Worm (Caenorhabditis elegans) whole organism, L4 larva: ENCODE data around the gene F20C5.11.

Source experiments
- D1046.2 ChIP-seq: fragments of 200-800 bp; sonication (Bioruptor generic); IDR thresholded peaks from 2 replicates; pipeline ENCODE4 v1.3.6; 2022; ENCODE audit warnings: missing genetic modification characterization, missing compliant biosample characterization
- F10B5.3 ChIP-seq: sonication (generic microtip); optimal IDR thresholded peaks from 2 replicates; lab custom pipeline; 2016; ENCODE audit warnings: mild to moderate bottlenecking, missing genetic modification characterization, missing compliant biosample characterization
- F37D6.2 ChIP-seq: sonication (generic microtip); optimal IDR thresholded peaks from 2 replicates; lab custom pipeline; 2016; ENCODE audit warnings: mild to moderate bottlenecking, missing genetic modification characterization, missing compliant biosample characterization
- F49E8.2 ChIP-seq: sonication (generic microtip); optimal IDR thresholded peaks from 2 replicates; lab custom pipeline; 2016; ENCODE audit warnings: missing compliant biosample characterization, mild to moderate bottlenecking, missing genetic modification characterization, borderline replicate concordance
- T26A8.4 ChIP-seq: fragments of 200-800 bp; sonication (Bioruptor generic); IDR thresholded peaks from 2 replicates; pipeline ENCODE4 v1.3.6; 2022; ENCODE audit warnings: missing genetic modification characterization, missing compliant biosample characterization
- aha-1 ChIP-seq: fragments of 150-350 bp; peaks from one replicate; lab custom pipeline; 2014; ENCODE audit warnings: missing biosample characterization, missing genetic modification characterization
- ceh-32 ChIP-seq: sonication (generic microtip); optimal IDR thresholded peaks from 2 replicates; lab custom pipeline; 2016; ENCODE audit warnings: mild to moderate bottlenecking, missing genetic modification characterization, missing compliant biosample characterization; ENCODE audit not compliant: poor library complexity
- ceh-44 ChIP-seq: fragments of 200-800 bp; sonication (Bioruptor generic); IDR thresholded peaks from 2 replicates; pipeline ENCODE4 v1.3.6; 2022; ENCODE audit warnings: missing genetic modification reagents, missing genetic modification characterization, missing compliant biosample characterization
- daf-12 ChIP-seq: fragments of 150-350 bp; optimal IDR thresholded peaks from 2 replicates; lab custom pipeline; 2014; ENCODE audit warnings: missing biosample characterization, missing genetic modification reagents, missing genetic modification characterization
- daf-16 ChIP-seq, 3 experiments: sonication (generic microtip); optimal IDR thresholded peaks; 2 replicates each; lab custom pipeline; 2016 to 2017; ENCODE audit warnings: missing genetic modification characterization in 3 of 3, missing genetic modification reagents in 3 of 3, mild to moderate bottlenecking in 2 of 3, missing compliant biosample characterization in 2 of 3, missing biosample characterization in 1 of 3, moderate library complexity in 1 of 3
- daf-8 ChIP-seq: fragments of 200-800 bp; sonication (Bioruptor generic); IDR thresholded peaks from 2 replicates; pipeline ENCODE4 v1.3.6; 2022; ENCODE audit warnings: missing genetic modification characterization, missing compliant biosample characterization
- duxl-1 ChIP-seq: sonication (generic microtip); optimal IDR thresholded peaks from 2 replicates; lab custom pipeline; 2016; ENCODE audit warnings: mild to moderate bottlenecking, missing genetic modification characterization, moderate library complexity, missing compliant biosample characterization; ENCODE audit not compliant: poor library complexity
- dve-1 ChIP-seq: sonication (generic microtip); optimal IDR thresholded peaks from 2 replicates; lab custom pipeline; 2017; ENCODE audit warnings: antibody characterized with exemption, mild to moderate bottlenecking, missing genetic modification characterization, missing compliant biosample characterization; ENCODE audit not compliant: insufficient read depth
- egl-27 ChIP-seq: sonication (generic microtip); optimal IDR thresholded peaks from 3 replicates; lab custom pipeline; 2017; ENCODE audit warnings: missing biosample characterization, missing genetic modification reagents, missing genetic modification characterization
- fkh-10 ChIP-seq: fragments of 150-350 bp; optimal IDR thresholded peaks from 2 replicates; lab custom pipeline; 2014; ENCODE audit warnings: missing biosample characterization, missing genetic modification reagents, missing genetic modification characterization
- hif-1 ChIP-seq, 2 experiments: sonication (generic microtip); optimal IDR thresholded peaks; 2 replicates each; lab custom pipeline; 2016 to 2017; ENCODE audit warnings: missing compliant biosample characterization in 2 of 2, missing genetic modification characterization in 2 of 2, missing genetic modification reagents in 2 of 2, missing genotype in 2 of 2, mild to moderate bottlenecking in 1 of 2
- jun-1 ChIP-seq: fragments of 150-350 bp; optimal IDR thresholded peaks from 2 replicates; lab custom pipeline; 2014; ENCODE audit warnings: missing biosample characterization, missing genetic modification reagents, missing genetic modification characterization
- lin-1 ChIP-seq: fragments of 200-800 bp; sonication (Bioruptor generic); IDR thresholded peaks from 2 replicates; pipeline ENCODE4 v1.3.6; 2022; ENCODE audit warnings: missing genetic modification reagents, missing genetic modification characterization, missing compliant biosample characterization
- lin-13 ChIP-seq: fragments of 150-350 bp; optimal IDR thresholded peaks from 2 replicates; lab custom pipeline; 2014; ENCODE audit warnings: missing biosample characterization, missing genetic modification reagents, missing genetic modification characterization
- lin-39 ChIP-seq: fragments of 150-350 bp; optimal IDR thresholded peaks from 2 replicates; lab custom pipeline; 2014; ENCODE audit warnings: missing biosample characterization, missing genetic modification reagents, missing genetic modification characterization
- lir-3 ChIP-seq: sonication (generic microtip); optimal IDR thresholded peaks from 2 replicates; lab custom pipeline; 2016; ENCODE audit warnings: mild to moderate bottlenecking, missing genetic modification characterization, missing compliant biosample characterization
- madf-5 ChIP-seq, 2 experiments: fragments of 200-800 bp; sonication (Bioruptor generic); IDR thresholded peaks; 2 replicates each; pipeline ENCODE4 v1.3.6; 2022; ENCODE audit warnings: missing compliant biosample characterization in 2 of 2, missing genetic modification characterization in 2 of 2
- mdl-1 ChIP-seq, 2 experiments: fragments of 150-350 bp in 1 of 2; sonication (generic microtip) in 1 of 2; optimal IDR thresholded peaks; 2 replicates each; lab custom pipeline; 2014 to 2017; ENCODE audit warnings: missing biosample characterization in 2 of 2, missing genetic modification characterization in 2 of 2
- mes-2 ChIP-seq: sonication (generic microtip); optimal IDR thresholded peaks from 2 replicates; lab custom pipeline; 2016; ENCODE audit warnings: missing genotype, mild to moderate bottlenecking, missing genetic modification characterization, missing compliant biosample characterization; ENCODE audit not compliant: poor library complexity, severe bottlenecking
- mxl-2 ChIP-seq: fragments of 200-800 bp; sonication (Bioruptor generic); conservative IDR thresholded peaks from 2 replicates; pipeline ENCODE4 v1.3.6; 2022; ENCODE audit warnings: missing genetic modification reagents, missing genetic modification characterization, missing compliant biosample characterization
- mxl-3 ChIP-seq: fragments of 200-800 bp; sonication (Bioruptor generic); optimal IDR thresholded peaks from 2 replicates; lab custom pipeline; 2018; ENCODE audit warnings: mild to moderate bottlenecking, missing genetic modification characterization, missing compliant biosample characterization
- nhr-10 ChIP-seq: fragments of 150-350 bp; optimal IDR thresholded peaks from 2 replicates; lab custom pipeline; 2014; ENCODE audit warnings: missing biosample characterization, missing genetic modification characterization
- nhr-102 ChIP-seq: sonication (generic microtip); optimal IDR thresholded peaks from 2 replicates; lab custom pipeline; 2016; ENCODE audit warnings: mild to moderate bottlenecking, missing genetic modification characterization, moderate library complexity, missing compliant biosample characterization
- nhr-11 ChIP-seq: fragments of 150-350 bp; optimal IDR thresholded peaks from 2 replicates; lab custom pipeline; 2014; ENCODE audit warnings: missing biosample characterization, missing genetic modification characterization
- nhr-111 ChIP-seq: fragments of 200-800 bp; sonication (Bioruptor generic); optimal IDR thresholded peaks from 2 replicates; lab custom pipeline; 2018; ENCODE audit warnings: mild to moderate bottlenecking, missing genetic modification characterization, missing compliant biosample characterization
- nhr-237 ChIP-seq: sonication (generic microtip); optimal IDR thresholded peaks from 2 replicates; lab custom pipeline; 2017; ENCODE audit warnings: missing biosample characterization, missing genetic modification characterization
- nhr-25 ChIP-seq: sonication (generic microtip); optimal IDR thresholded peaks from 2 replicates; lab custom pipeline; 2017; ENCODE audit warnings: missing genetic modification characterization, mild to moderate bottlenecking, missing compliant biosample characterization, antibody characterized with exemption, moderate library complexity, borderline replicate concordance; ENCODE audit not compliant: insufficient read depth
- nhr-28 ChIP-seq: fragments of 150-350 bp; optimal IDR thresholded peaks from 2 replicates; lab custom pipeline; 2014; ENCODE audit warnings: missing biosample characterization, missing genetic modification characterization
- nhr-41 ChIP-seq: fragments of 200-800 bp; sonication (Bioruptor generic); IDR thresholded peaks from 2 replicates; pipeline ENCODE4 v1.3.6; 2022; ENCODE audit warnings: missing genetic modification reagents, missing genetic modification characterization, missing compliant biosample characterization
- nhr-42 ChIP-seq: fragments of 200-800 bp; sonication (Bioruptor generic); IDR thresholded peaks from 2 replicates; pipeline ENCODE4 v1.3.6; 2022; ENCODE audit warnings: missing genetic modification characterization, missing compliant biosample characterization
- nhr-6 ChIP-seq: fragments of 150-350 bp; optimal IDR thresholded peaks from 2 replicates; lab custom pipeline; 2014; ENCODE audit warnings: missing biosample characterization, missing genetic modification characterization
- nhr-76 ChIP-seq: fragments of 150-350 bp; optimal IDR thresholded peaks from 2 replicates; lab custom pipeline; 2014; ENCODE audit warnings: missing biosample characterization, missing genetic modification characterization
- saeg-2 ChIP-seq: fragments of 200-800 bp; sonication (Bioruptor generic); IDR thresholded peaks from 2 replicates; pipeline ENCODE4 v1.3.6; 2022; ENCODE audit warnings: missing genetic modification reagents, missing genetic modification characterization, missing compliant biosample characterization
- skn-1 ChIP-seq: fragments of 150-350 bp; optimal IDR thresholded peaks from 2 replicates; lab custom pipeline; 2014; ENCODE audit warnings: missing biosample characterization, missing genetic modification characterization
- snpc-4 ChIP-seq: fragments of 150-350 bp; optimal IDR thresholded peaks from 2 replicates; lab custom pipeline; 2014; ENCODE audit warnings: missing biosample characterization, missing genetic modification characterization
- tag-97 ChIP-seq: fragments of 200-800 bp; sonication (Bioruptor generic); IDR thresholded peaks from 2 replicates; pipeline ENCODE4 v1.3.6; 2022; ENCODE audit warnings: missing genetic modification characterization, missing compliant biosample characterization
- tra-1 ChIP-seq: fragments of 200-800 bp; sonication (Bioruptor generic); IDR thresholded peaks from 2 replicates; pipeline ENCODE4 v1.3.6; 2022; ENCODE audit warnings: missing genetic modification reagents, missing genetic modification characterization, missing compliant biosample characterization
- unc-130 ChIP-seq: sonication (generic microtip); optimal IDR thresholded peaks from 2 replicates; lab custom pipeline; 2016; ENCODE audit warnings: missing genetic modification reagents, missing genetic modification characterization, missing compliant biosample characterization
- unc-39 ChIP-seq: sonication (generic microtip); optimal IDR thresholded peaks from 2 replicates; lab custom pipeline; 2017; ENCODE audit warnings: missing biosample characterization, missing genetic modification characterization
- unc-62 ChIP-seq, 3 experiments: fragments of 150-350 bp in 1 of 3; sonication (generic microtip); optimal IDR thresholded peaks in 2 of 3; peaks in 1 of 3; 1 replicate in 1 of 3; 2 replicates in 2 of 3; lab custom pipeline; 2014 to 2017; ENCODE audit warnings: missing biosample characterization in 3 of 3, missing genetic modification characterization in 3 of 3, missing genetic modification reagents in 3 of 3, missing genotype in 1 of 3
- zip-2 ChIP-seq: fragments of 150-350 bp; optimal IDR thresholded peaks from 2 replicates; lab custom pipeline; 2014; ENCODE audit warnings: missing biosample characterization, missing genetic modification characterization

F20C5.11 gene

DNA sequence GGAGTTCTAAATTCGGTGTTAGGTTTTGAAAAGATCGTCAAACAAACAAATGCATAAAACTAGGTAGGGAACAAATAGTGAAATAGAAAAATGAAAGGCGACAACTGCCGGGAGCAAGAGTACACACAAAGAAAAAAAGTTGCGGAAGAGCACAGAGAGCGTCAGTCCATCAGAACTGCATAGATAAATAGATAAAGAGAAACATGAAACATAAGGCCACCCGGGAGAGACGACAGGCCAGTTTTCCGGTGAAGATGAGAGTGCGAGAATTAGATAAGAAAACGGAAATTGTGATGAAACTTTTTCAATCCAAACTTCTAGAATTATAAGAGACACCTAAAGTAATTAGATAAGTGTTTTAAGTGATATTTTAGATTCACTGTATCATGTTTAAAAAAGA lies 4.1 kb downstream of the F20C5.11 start (continued):
- no peak for TF ChIP-seq madf-5 (GFP tag; IDR thresholded peaks at IDR 0.05; lab: Robert Waterston, UW)
- TF ChIP-seq D1046.2 (GFP tag; lab: Robert Waterston, UW) = no peak
- TF ChIP-seq nhr-237 = no peak
- TF ChIP-seq egl-27 (tag; lab: Kevin White, UChicago) = no peak
- no peak for TF ChIP-seq lir-3 (tag; lab: Kevin White, UChicago)
- no peak for TF ChIP-seq zip-2
- TF ChIP-seq nhr-10 (tag; lab: Kevin White, UChicago) = no peak
- TF ChIP-seq ceh-44 (GFP tag; lab: Robert Waterston, UW) = no peak
- TF ChIP-seq tag-97 (GFP tag; lab: Robert Waterston, UW) = no peak
- TF ChIP-seq nhr-42 = no peak
- no peak; the same call in 1 of the 2 replicates for TF ChIP-seq T26A8.4
- no peak for TF ChIP-seq daf-8
- no peak for TF ChIP-seq nhr-111
- TF ChIP-seq unc-39 (tag; lab: Kevin White, UChicago) = no peak
- no peak for TF ChIP-seq daf-12 (tag; lab: Kevin White, UChicago)
- no peak for TF ChIP-seq skn-1 (tag; lab: Kevin White, UChicago)
- no peak for TF ChIP-seq nhr-41
- TF ChIP-seq daf-16 (GFP tag; optimal IDR thresholded peaks at IDR 0.05; lab: Kevin White, UChicago) = no peak
- peak; percentile 72 for TF ChIP-seq daf-16 (tag; optimal IDR thresholded peaks at IDR 0.05; lab: Kevin White, UChicago)
- peak; percentile 12 for TF ChIP-seq aha-1 (tag; lab: Kevin White, UChicago)
- no peak for TF ChIP-seq mes-2 (tag; lab: Kevin White, UChicago)
- no peak for TF ChIP-seq mxl-3 (GFP tag; lab: Kevin White, UChicago)
- TF ChIP-seq mxl-2 = no peak
- TF ChIP-seq dve-1 (tag; lab: Kevin White, UChicago) = peak; percentile 59
- no peak for TF ChIP-seq nhr-25 (tag; lab: Kevin White, UChicago)
- TF ChIP-seq jun-1 (tag; lab: Kevin White, UChicago) = no peak
- no peak for TF ChIP-seq nhr-6 (tag; lab: Kevin White, UChicago)
- no peak for TF ChIP-seq unc-130
- peak; percentile 71; the same call in 1 of the 2 replicates for TF ChIP-seq lin-1 (GFP tag; lab: Robert Waterston, UW)
- no peak for TF ChIP-seq fkh-10 (GFP tag; lab: Kevin White, UChicago)
- TF ChIP-seq F10B5.3 (tag; lab: Kevin White, UChicago) = no peak
- TF ChIP-seq nhr-28 = peak; percentile 61
- 0 out of 2 replicates have a peak, but pooled peaks have one; percentile 44 for TF ChIP-seq tra-1 (GFP tag; lab: Robert Waterston, UW)
- TF ChIP-seq F49E8.2 (tag; lab: Kevin White, UChicago) = no peak
- no peak for TF ChIP-seq hif-1 (tag; optimal IDR thresholded peaks at IDR 0.05; lab: Kevin White, UChicago)
- TF ChIP-seq lin-39 = no peak
- TF ChIP-seq nhr-11 (tag; lab: Kevin White, UChicago) = peak; percentile 7
- TF ChIP-seq nhr-76 (tag; lab: Kevin White, UChicago) = no peak
- no peak for TF ChIP-seq duxl-1 (tag; lab: Kevin White, UChicago)
- no peak for TF ChIP-seq saeg-2 (GFP tag; lab: Robert Waterston, UW)
- no peak for TF ChIP-seq ceh-32 (tag; lab: Kevin White, UChicago)
- peak in 1 of 2 experiments; percentile 14 for TF ChIP-seq mdl-1 (tag; optimal IDR thresholded peaks at IDR 0.05; lab: Kevin White, UChicago)
- TF ChIP-seq nhr-102 (tag; lab: Kevin White, UChicago) = no peak
- no peak for TF ChIP-seq lin-13 (GFP tag; lab: Kevin White, UChicago)
- peak in 1 of 2 experiments; percentile 74 for TF ChIP-seq unc-62 (GFP tag; optimal IDR thresholded peaks at IDR 0.05 in 1 of 2; lab: Kevin White, UChicago)
- no peak for TF ChIP-seq unc-62 (tag; optimal IDR thresholded peaks at IDR 0.05; lab: Kevin White, UChicago)
- TF ChIP-seq F37D6.2 = no peak
- TF ChIP-seq snpc-4 (tag; lab: Kevin White, UChicago) = no peak
